Worm (Caenorhabditis elegans) whole organism, mixed stage, embryonic: ENCODE data around the gene try-11.

ENCODE experiments used
- lsy-2 ChIP-seq: fragments of 150-350 bp; optimal IDR thresholded peaks from 2 replicates; lab custom pipeline; 2014; ENCODE audit warnings: missing biosample characterization, missing genetic modification characterization
- unc-62 ChIP-seq: fragments of 150-350 bp; optimal IDR thresholded peaks from 2 replicates; lab custom pipeline; 2014; ENCODE audit warnings: missing biosample characterization, missing genetic modification reagents, missing genetic modification characterization

DNA sequence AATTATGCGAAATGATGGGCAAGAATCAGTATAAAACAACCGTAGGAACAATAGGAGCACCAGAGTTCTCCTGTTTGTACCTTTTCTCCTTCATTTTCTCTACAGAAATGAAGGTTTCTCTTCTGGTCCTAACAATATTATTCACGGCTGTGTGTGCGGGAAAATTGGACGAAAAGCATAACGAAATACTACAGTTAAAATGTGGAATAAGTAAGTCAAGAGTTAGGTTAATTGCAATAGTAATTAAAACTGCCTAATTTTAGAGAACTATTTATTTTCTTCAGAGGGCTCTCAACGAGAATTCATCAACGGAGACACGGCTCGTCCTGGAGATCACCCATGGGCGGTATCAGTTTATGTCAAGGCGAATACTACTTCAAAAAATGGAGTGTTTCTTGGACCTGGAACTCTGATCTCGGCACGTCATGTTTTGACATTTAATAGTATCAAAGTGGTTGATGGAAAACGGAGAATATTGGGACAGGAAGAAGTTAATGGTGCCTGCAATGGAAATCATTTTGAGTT is 2.2 kb upstream of the try-11 start, which contains the start of gene try-12:
- TF ChIP-seq lsy-2 (tag; lab: Kevin White, UChicago): no peak
- no peak for TF ChIP-seq unc-62 (GFP tag; lab: Kevin White, UChicago)
